Worm (Caenorhabditis elegans) whole organism, late embryonic: ENCODE measurements around the gene anmt-3.

Source experiments
- F13H6.1 ChIP-seq: sonication (generic microtip); optimal IDR thresholded peaks from 2 replicates; lab custom pipeline; 2016; ENCODE audit warnings: missing genetic modification characterization, missing compliant biosample characterization
- Y22D7AL.16 ChIP-seq: sonication (generic microtip); optimal IDR thresholded peaks from 2 replicates; lab custom pipeline; 2016; ENCODE audit warnings: missing genetic modification characterization, missing compliant biosample characterization
- ahr-1 ChIP-seq: sonication (generic microtip); optimal IDR thresholded peaks from 2 replicates; lab custom pipeline; 2016; ENCODE audit warnings: missing genetic modification characterization, missing compliant biosample characterization
- ama-1 ChIP-seq: fragments of 150-350 bp; optimal IDR thresholded peaks from 2 replicates; lab custom pipeline; 2014
- ceh-14 ChIP-seq: sonication (generic microtip); optimal IDR thresholded peaks from 2 replicates; lab custom pipeline; 2016; ENCODE audit warnings: missing genotype, missing genetic modification characterization, missing compliant biosample characterization
- ceh-18 ChIP-seq: sonication (generic microtip); optimal IDR thresholded peaks from 2 replicates; lab custom pipeline; 2016; ENCODE audit warnings: missing genetic modification characterization, missing compliant biosample characterization
- ceh-2 ChIP-seq: sonication (generic microtip); optimal IDR thresholded peaks from 2 replicates; lab custom pipeline; 2016; ENCODE audit warnings: missing genotype, missing genetic modification characterization, missing compliant biosample characterization
- ceh-22 ChIP-seq: sonication (generic microtip); optimal IDR thresholded peaks from 2 replicates; lab custom pipeline; 2017; ENCODE audit warnings: missing biosample characterization, missing genetic modification characterization
- ceh-30 ChIP-seq: fragments of 150-350 bp; optimal IDR thresholded peaks from 2 replicates; lab custom pipeline; 2014; ENCODE audit warnings: missing biosample characterization, missing genetic modification characterization
- ceh-34 ChIP-seq: sonication (generic microtip); optimal IDR thresholded peaks from 2 replicates; lab custom pipeline; 2016; ENCODE audit warnings: mild to moderate bottlenecking, missing genetic modification characterization, missing compliant biosample characterization
- ceh-45 ChIP-seq: fragments of 200-800 bp; sonication (Bioruptor generic); IDR thresholded peaks from 2 replicates; pipeline ENCODE4 v1.3.6; 2022; ENCODE audit warnings: missing genetic modification reagents, missing genetic modification characterization, missing compliant biosample characterization
- ceh-48 ChIP-seq: sonication (generic microtip); optimal IDR thresholded peaks from 2 replicates; lab custom pipeline; 2016; ENCODE audit warnings: missing genetic modification characterization, inconsistent platforms, missing compliant biosample characterization
- ceh-9 ChIP-seq: sonication (generic microtip); optimal IDR thresholded peaks from 2 replicates; lab custom pipeline; 2016; ENCODE audit warnings: mild to moderate bottlenecking, missing genetic modification characterization, inconsistent platforms, missing compliant biosample characterization
- che-1 ChIP-seq: sonication (generic microtip); optimal IDR thresholded peaks from 2 replicates; lab custom pipeline; 2016; ENCODE audit warnings: mild to moderate bottlenecking, missing genetic modification characterization, missing compliant biosample characterization
- dve-1 ChIP-seq: sonication (generic microtip); optimal IDR thresholded peaks from 2 replicates; lab custom pipeline; 2017; ENCODE audit warnings: antibody characterized with exemption, mild to moderate bottlenecking, missing genetic modification characterization, missing compliant biosample characterization
- elt-2 ChIP-seq: sonication (generic microtip); optimal IDR thresholded peaks from 2 replicates; lab custom pipeline; 2016; ENCODE audit warnings: missing genetic modification reagents, missing genetic modification characterization, missing compliant biosample characterization
- ets-4 ChIP-seq: sonication (generic microtip); optimal IDR thresholded peaks from 2 replicates; lab custom pipeline; 2016; ENCODE audit warnings: missing genetic modification characterization, missing compliant biosample characterization
- eyg-1 ChIP-seq: sonication (generic microtip); optimal IDR thresholded peaks from 2 replicates; lab custom pipeline; 2016; ENCODE audit warnings: missing genotype, missing genetic modification characterization, missing compliant biosample characterization
- fkh-6 ChIP-seq: sonication (generic microtip); optimal IDR thresholded peaks from 2 replicates; lab custom pipeline; 2016; ENCODE audit warnings: missing genetic modification characterization, missing compliant biosample characterization
- gmeb-2 ChIP-seq: sonication (generic microtip); optimal IDR thresholded peaks from 2 replicates; lab custom pipeline; 2016; ENCODE audit warnings: missing genetic modification characterization, inconsistent platforms, missing compliant biosample characterization
- hlh-13 ChIP-seq: fragments of 200-800 bp; sonication (Bioruptor generic); optimal IDR thresholded peaks from 2 replicates; lab custom pipeline; 2018; ENCODE audit warnings: mild to moderate bottlenecking, missing genetic modification characterization, missing compliant biosample characterization
- hlh-15 ChIP-seq: sonication (generic microtip); optimal IDR thresholded peaks from 2 replicates; lab custom pipeline; 2016; ENCODE audit warnings: missing genetic modification characterization, missing compliant biosample characterization
- hlh-6 ChIP-seq: sonication (generic microtip); optimal IDR thresholded peaks from 2 replicates; lab custom pipeline; 2016; ENCODE audit warnings: missing genotype, missing genetic modification characterization, missing compliant biosample characterization
- hlh-8 ChIP-seq: sonication (generic microtip); optimal IDR thresholded peaks from 2 replicates; lab custom pipeline; 2016; ENCODE audit warnings: missing genotype, missing genetic modification characterization, missing compliant biosample characterization
- lim-6 ChIP-seq: sonication (generic microtip); optimal IDR thresholded peaks from 2 replicates; lab custom pipeline; 2016; ENCODE audit warnings: missing genetic modification characterization, missing compliant biosample characterization
- lin-11 ChIP-seq: fragments of 200-800 bp; sonication (Bioruptor generic); optimal IDR thresholded peaks from 2 replicates; lab custom pipeline; 2018; ENCODE audit warnings: mild to moderate bottlenecking, missing genetic modification characterization, missing compliant biosample characterization
- nfya-1 ChIP-seq: sonication (generic microtip); optimal IDR thresholded peaks from 2 replicates; lab custom pipeline; 2017; ENCODE audit warnings: missing genetic modification characterization, mild to moderate bottlenecking, missing compliant biosample characterization, antibody characterized with exemption, moderate library complexity
- nhr-11 ChIP-seq: fragments of 150-350 bp; optimal IDR thresholded peaks from 2 replicates; lab custom pipeline; 2014; ENCODE audit warnings: missing biosample characterization, missing genetic modification characterization
- nhr-232 ChIP-seq: sonication (generic microtip); optimal IDR thresholded peaks from 2 replicates; lab custom pipeline; 2016; ENCODE audit warnings: missing genetic modification characterization, missing compliant biosample characterization
- npax-4 ChIP-seq: sonication (generic microtip); optimal IDR thresholded peaks from 2 replicates; lab custom pipeline; 2016; ENCODE audit warnings: missing genetic modification characterization, missing compliant biosample characterization
- pat-9 ChIP-seq: fragments of 200-800 bp; sonication (Bioruptor generic); optimal IDR thresholded peaks from 2 replicates; lab custom pipeline; 2018; ENCODE audit warnings: mild to moderate bottlenecking, missing genetic modification characterization, moderate library complexity, missing compliant biosample characterization
- pax-1 ChIP-seq: fragments of 150-350 bp; optimal IDR thresholded peaks from 2 replicates; lab custom pipeline; 2014; ENCODE audit warnings: missing biosample characterization, missing genetic modification characterization
- pros-1 ChIP-seq: fragments of 150-350 bp; optimal IDR thresholded peaks from 2 replicates; lab custom pipeline; 2014; ENCODE audit warnings: missing biosample characterization, missing genetic modification reagents, missing genetic modification characterization
- ref-2 ChIP-seq: sonication (generic microtip); optimal IDR thresholded peaks from 2 replicates; lab custom pipeline; 2016; ENCODE audit warnings: missing genetic modification characterization, missing compliant biosample characterization
- rnt-1 ChIP-seq: sonication (generic microtip); optimal IDR thresholded peaks from 2 replicates; lab custom pipeline; 2016; ENCODE audit warnings: missing genetic modification characterization, missing compliant biosample characterization
- sox-2 ChIP-seq: fragments of 200-800 bp; sonication (Bioruptor generic); IDR thresholded peaks from 2 replicates; pipeline ENCODE4 v1.3.6; 2022; ENCODE audit warnings: missing genetic modification reagents, missing genetic modification characterization, missing compliant biosample characterization
- tbx-2 ChIP-seq: sonication (generic microtip); optimal IDR thresholded peaks from 2 replicates; lab custom pipeline; 2016; ENCODE audit warnings: missing genetic modification characterization, missing compliant biosample characterization
- ttx-3 ChIP-seq: sonication (generic microtip); optimal IDR thresholded peaks from 2 replicates; lab custom pipeline; 2016; ENCODE audit warnings: missing genetic modification reagents, missing genetic modification characterization, missing compliant biosample characterization
- unc-55 ChIP-seq: sonication (generic microtip); optimal IDR thresholded peaks from 2 replicates; lab custom pipeline; 2017; ENCODE audit warnings: missing biosample characterization, missing genetic modification reagents, missing genetic modification characterization
- unc-86 ChIP-seq: sonication (generic microtip); optimal IDR thresholded peaks from 2 replicates; lab custom pipeline; 2016; ENCODE audit warnings: missing genetic modification characterization, missing compliant biosample characterization
- zip-5 ChIP-seq: sonication (generic microtip); optimal IDR thresholded peaks from 2 replicates; lab custom pipeline; 2016; ENCODE audit warnings: missing genetic modification characterization, missing compliant biosample characterization

The anmt-3 gene

DNA sequence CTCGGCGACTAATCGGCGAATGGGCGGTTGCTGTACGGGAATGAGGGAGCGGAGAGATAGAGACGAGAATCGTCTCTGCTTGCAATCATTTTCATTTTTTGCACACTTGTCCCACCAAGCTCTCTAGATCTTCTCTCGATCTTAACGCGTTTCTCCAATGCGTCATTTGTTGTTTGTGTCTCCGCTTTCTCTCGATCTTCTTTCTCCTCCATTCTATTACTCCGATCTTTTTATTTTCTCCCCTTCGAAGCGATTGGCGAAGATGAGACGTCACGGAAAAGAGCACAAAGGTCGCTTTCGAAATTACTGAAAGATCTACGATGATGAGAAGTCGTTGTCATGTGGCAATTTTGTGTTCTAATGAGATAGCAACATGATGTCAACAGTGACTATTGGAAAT is 523 bp upstream of the anmt-3 start:
- TF ChIP-seq rnt-1 (peak; percentile 71), nfya-1 (tag; lab: Kevin White, UChicago) (peak; percentile 1), ceh-30 (no peak), unc-55 (GFP tag; lab: Kevin White, UChicago) (peak; percentile 87), unc-86 (no peak), ama-1 (lab: Kevin White, UChicago) (no peak), lim-6 (tag; lab: Kevin White, UChicago) (no peak), pat-9 (no peak), ceh-18 (tag; lab: Kevin White, UChicago) (peak; percentile 84), lin-11 (no peak), nhr-232 (tag; lab: Kevin White, UChicago) (no peak), Y22D7AL.16 (no peak), fkh-6 (tag; lab: Kevin White, UChicago) (no peak)

DNA sequence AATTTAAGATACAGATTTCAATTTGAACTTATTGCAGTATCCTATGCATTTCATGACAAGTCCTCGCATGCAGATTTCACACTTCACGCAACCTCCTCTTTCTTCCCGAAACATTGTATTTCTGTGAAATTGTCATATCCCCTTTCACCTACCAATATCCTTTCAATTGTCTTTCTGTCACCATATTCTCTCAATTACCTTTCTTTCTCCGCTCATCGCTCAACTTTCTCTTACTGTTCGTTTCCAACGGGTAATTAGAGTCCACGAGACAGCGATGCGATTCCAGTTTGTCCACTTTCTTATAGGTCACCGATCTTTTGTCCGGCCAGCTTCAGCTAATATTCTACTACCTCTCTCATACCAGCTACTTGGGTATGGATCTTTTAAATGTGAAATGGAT is 5.7 kb downstream of the anmt-3 start, which contains the start of gene mam-5:
Gene mam-5, plus strand, starts transcription at position 304 of the 400 bp plus-strand sequence.
- TF ChIP-seq nhr-11 (tag; lab: Kevin White, UChicago) (no peak), lim-6 (tag; lab: Kevin White, UChicago) (no peak), npax-4 (tag; lab: Kevin White, UChicago) (no peak), ceh-14 (no peak), ceh-22 (tag; lab: Kevin White, UChicago) (no peak), elt-2 (no peak), gmeb-2 (tag; lab: Kevin White, UChicago) (no peak), tbx-2 (tag; lab: Kevin White, UChicago) (no peak), hlh-8 (no peak), hlh-15 (tag; lab: Kevin White, UChicago) (no peak), zip-5 (tag; lab: Kevin White, UChicago) (no peak), eyg-1 (tag; lab: Kevin White, UChicago) (no peak), ceh-45 (GFP tag; lab: Robert Waterston, UW) (no peak), hlh-6 (tag; lab: Kevin White, UChicago) (no peak), ceh-34 (tag; lab: Kevin White, UChicago) (no peak), unc-55 (GFP tag; lab: Kevin White, UChicago) (no peak), hlh-13 (GFP tag; lab: Kevin White, UChicago) (no peak), sox-2 (GFP tag; lab: Robert Waterston, UW) (no peak), ref-2 (no peak)

DNA sequence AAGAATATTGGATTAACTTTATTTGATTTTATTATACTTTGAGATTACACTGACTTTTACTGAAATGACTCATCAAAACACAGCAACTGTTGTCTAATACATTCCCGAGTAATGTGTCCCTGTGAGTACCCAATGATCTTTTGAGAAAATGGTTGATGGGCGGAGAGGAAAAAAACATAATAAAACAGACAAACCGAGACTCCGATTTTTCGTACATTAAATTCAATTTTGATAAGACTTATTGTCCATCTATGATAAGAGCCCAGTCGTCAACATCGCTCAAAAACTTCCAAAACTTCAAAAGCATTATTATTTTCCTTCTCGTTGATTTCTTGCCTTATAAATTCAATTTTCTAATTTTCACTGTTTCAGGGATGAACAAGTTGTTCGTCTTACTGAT is 7.3 kb downstream of the anmt-3 start, which contains the start of gene ttr-46:
Gene ttr-46, plus strand, starts transcription at position 373 of the 400 bp plus-strand sequence.
- TF ChIP-seq nhr-232 (tag; lab: Kevin White, UChicago) (no peak), ahr-1 (no peak)

DNA sequence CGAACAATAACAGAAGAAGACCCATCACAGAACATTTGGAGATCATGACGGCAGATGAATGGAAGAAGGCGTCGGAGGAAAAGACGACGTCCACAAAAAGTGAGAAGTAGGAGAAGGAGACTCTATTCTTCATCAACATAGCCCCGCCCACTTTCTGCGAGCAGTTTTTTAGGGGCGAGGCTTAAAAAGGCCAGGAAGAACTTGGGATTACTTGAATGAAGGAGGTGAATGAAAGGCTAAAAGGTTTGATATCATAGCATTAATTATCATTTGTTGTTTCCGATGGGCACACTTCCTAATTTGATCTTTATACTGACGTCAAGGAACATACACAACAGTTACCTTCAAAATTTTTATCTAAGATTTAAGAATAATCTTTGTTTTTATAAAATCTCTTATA is 9.3 kb downstream of the anmt-3 start, which contains the start of gene nlp-58:
Gene nlp-58, minus strand, starts transcription at position 101 of the 400 bp plus-strand sequence.
- TF ChIP-seq pat-9, result no peak
- no peak for TF ChIP-seq F13H6.1
- no peak for TF ChIP-seq pax-1 (tag; lab: Kevin White, UChicago)

DNA sequence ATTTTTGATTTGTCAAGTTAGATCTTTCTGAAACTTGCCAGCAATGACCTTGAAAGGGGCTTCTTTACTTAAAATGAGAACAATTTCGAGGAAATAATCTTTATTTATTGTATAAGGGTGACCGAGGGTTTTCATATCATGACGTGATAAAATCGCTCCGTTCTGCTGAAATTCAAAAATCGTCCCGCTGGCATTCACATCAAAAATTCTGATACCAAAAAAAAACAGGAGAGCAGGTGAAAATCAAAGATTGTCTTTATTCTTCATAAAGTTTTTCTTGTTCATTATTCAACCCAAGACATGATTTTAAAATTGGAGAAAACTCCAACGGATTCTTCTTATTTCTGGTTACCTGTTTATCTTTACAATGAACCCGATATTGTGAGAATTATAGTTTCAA is 14.0 kb downstream of the anmt-3 start, which contains the start of gene sre-28:
Gene sre-28, plus strand, starts transcription at position 301 of the 400 bp plus-strand sequence.
- no peak for TF ChIP-seq che-1 (tag; lab: Kevin White, UChicago)
- TF ChIP-seq ceh-48 (tag; lab: Kevin White, UChicago), result no peak
- TF ChIP-seq hlh-13 (GFP tag; lab: Kevin White, UChicago), result no peak
- TF ChIP-seq unc-86, result no peak
- no peak for TF ChIP-seq ttx-3 (tag; lab: Kevin White, UChicago)
- TF ChIP-seq pat-9, result no peak
- no peak for TF ChIP-seq ets-4 (tag; lab: Kevin White, UChicago)
- no peak for TF ChIP-seq pros-1 (tag; lab: Kevin White, UChicago)
- no peak for TF ChIP-seq ceh-30
- no peak for TF ChIP-seq dve-1 (tag; lab: Kevin White, UChicago)
- no peak for TF ChIP-seq ref-2
- no peak for TF ChIP-seq ceh-2 (tag; lab: Kevin White, UChicago)
- no peak for TF ChIP-seq eyg-1 (tag; lab: Kevin White, UChicago)
- no peak for TF ChIP-seq ahr-1
- no peak for TF ChIP-seq ceh-9 (tag; lab: Kevin White, UChicago)
- no peak for TF ChIP-seq npax-4 (tag; lab: Kevin White, UChicago)
- TF ChIP-seq ceh-45 (GFP tag; lab: Robert Waterston, UW), result no peak
- no peak for TF ChIP-seq F13H6.1
- TF ChIP-seq hlh-15 (tag; lab: Kevin White, UChicago), result no peak
- no peak for TF ChIP-seq ceh-22 (tag; lab: Kevin White, UChicago)
